Worm (Caenorhabditis elegans) whole organism, young adult: ENCODE results near the gene F58H1.6.

Experiments
- B0035.1 ChIP-seq: sonication (generic microtip); optimal IDR thresholded peaks from 2 replicates; lab custom pipeline; 2016; ENCODE audit warnings: missing genetic modification characterization, mild to moderate bottlenecking, missing compliant biosample characterization, missing genotype, missing genetic modification reagents
- B0261.1 ChIP-seq: sonication (generic microtip); optimal IDR thresholded peaks from 2 replicates; lab custom pipeline; 2016; ENCODE audit warnings: mild to moderate bottlenecking, missing genetic modification characterization, moderate library complexity, missing compliant biosample characterization
- D2030.7 ChIP-seq: fragments of 200-800 bp; sonication (Bioruptor generic); IDR thresholded peaks from 2 replicates; pipeline ENCODE4 v1.3.6; 2022; ENCODE audit warnings: missing genetic modification reagents, missing genetic modification characterization, missing compliant biosample characterization
- F10E7.11 ChIP-seq: sonication (generic microtip); optimal IDR thresholded peaks from 2 replicates; lab custom pipeline; 2017; ENCODE audit warnings: mild to moderate bottlenecking, missing genetic modification characterization, moderate library complexity, missing compliant biosample characterization
- F23B12.7 ChIP-seq: sonication (generic microtip); optimal IDR thresholded peaks from 2 replicates; lab custom pipeline; 2017; ENCODE audit warnings: missing genetic modification characterization, mild to moderate bottlenecking, missing compliant biosample characterization, antibody characterized with exemption, moderate library complexity; ENCODE audit not compliant: insufficient read depth
- F49E8.2 ChIP-seq: sonication (generic microtip); optimal IDR thresholded peaks from 3 replicates; lab custom pipeline; 2017; ENCODE audit warnings: missing genetic modification characterization, mild to moderate bottlenecking, missing compliant biosample characterization, antibody characterized with exemption, moderate library complexity; ENCODE audit not compliant: insufficient read depth
- F52B5.7 ChIP-seq: sonication (generic microtip); optimal IDR thresholded peaks from 2 replicates; lab custom pipeline; 2016; ENCODE audit warnings: mild to moderate bottlenecking, missing genetic modification characterization, missing compliant biosample characterization
- F57C9.4 ChIP-seq: sonication (generic microtip); optimal IDR thresholded peaks from 2 replicates; lab custom pipeline; 2017; ENCODE audit warnings: mild to moderate bottlenecking, missing genetic modification characterization, missing compliant biosample characterization
- T26A5.8 ChIP-seq: sonication (generic microtip); optimal IDR thresholded peaks from 2 replicates; lab custom pipeline; 2016; ENCODE audit warnings: missing genetic modification characterization, missing compliant biosample characterization
- Y53F4B.3 ChIP-seq: fragments of 200-800 bp; sonication (Bioruptor generic); IDR thresholded peaks from 2 replicates; pipeline ENCODE4 v1.3.6; 2022; ENCODE audit warnings: missing genetic modification reagents, missing genetic modification characterization, missing compliant biosample characterization
- Y67H2A.10 ChIP-seq: fragments of 200-800 bp; sonication (Bioruptor generic); conservative IDR thresholded peaks from 2 replicates; pipeline ENCODE4 v1.3.6; 2022; ENCODE audit warnings: missing genetic modification reagents, missing genetic modification characterization, missing compliant biosample characterization
- ZK185.1 ChIP-seq: sonication (generic microtip); optimal IDR thresholded peaks from 2 replicates; lab custom pipeline; 2016; ENCODE audit warnings: mild to moderate bottlenecking, missing genetic modification characterization, missing compliant biosample characterization; ENCODE audit not compliant: poor library complexity, severe bottlenecking
- aptf-3 ChIP-seq: fragments of 200-800 bp; sonication (Bioruptor generic); IDR thresholded peaks from 2 replicates; pipeline ENCODE4 v1.3.6; 2022; ENCODE audit warnings: missing genetic modification characterization, missing compliant biosample characterization
- atf-7 ChIP-seq: sonication (generic microtip); optimal IDR thresholded peaks from 2 replicates; lab custom pipeline; 2017; ENCODE audit warnings: mild to moderate bottlenecking, missing genetic modification characterization, missing compliant biosample characterization
- athp-1 ChIP-seq: sonication (generic microtip); optimal IDR thresholded peaks from 2 replicates; lab custom pipeline; 2017; ENCODE audit warnings: mild to moderate bottlenecking, missing genetic modification characterization, missing compliant biosample characterization
- ccch-3 ChIP-seq: fragments of 200-800 bp; sonication (Bioruptor generic); optimal IDR thresholded peaks from 2 replicates; lab custom pipeline; 2018; ENCODE audit warnings: mild to moderate bottlenecking, missing genetic modification characterization, missing compliant biosample characterization
- ceh-58 ChIP-seq: fragments of 200-800 bp; sonication (Bioruptor generic); IDR thresholded peaks from 2 replicates; pipeline ENCODE4 v1.3.6; 2022; ENCODE audit warnings: missing genetic modification characterization, missing compliant biosample characterization
- gei-17 ChIP-seq: fragments of 200-800 bp; sonication (Bioruptor generic); optimal IDR thresholded peaks from 2 replicates; lab custom pipeline; 2018; ENCODE audit warnings: mild to moderate bottlenecking, missing genetic modification characterization, missing compliant biosample characterization
- hmg-1.2 ChIP-seq: fragments of 200-800 bp; sonication (Bioruptor generic); IDR thresholded peaks from 2 replicates; pipeline ENCODE4 v1.3.6; 2022; ENCODE audit warnings: missing genetic modification reagents, missing genetic modification characterization, missing compliant biosample characterization
- hsf-1 ChIP-seq: fragments of 200-800 bp; sonication (Bioruptor generic); IDR thresholded peaks from 2 replicates; pipeline ENCODE4 v1.3.6; 2022; ENCODE audit warnings: missing genetic modification reagents, missing genetic modification characterization, missing compliant biosample characterization
- lag-1 ChIP-seq: fragments of 200-800 bp; sonication (Bioruptor generic); IDR thresholded peaks from 2 replicates; pipeline ENCODE4 v1.3.6; 2022; ENCODE audit warnings: missing genetic modification reagents, missing genetic modification characterization, missing compliant biosample characterization
- let-607 ChIP-seq, 2 experiments: fragments of 200-800 bp in 1 of 2; sonication (Bioruptor generic) in 1 of 2; sonication (generic microtip) in 1 of 2; optimal IDR thresholded peaks; 2 replicates each; lab custom pipeline; 2016 to 2018; ENCODE audit warnings: mild to moderate bottlenecking in 2 of 2, missing compliant biosample characterization in 2 of 2, missing genetic modification characterization in 2 of 2, moderate library complexity in 2 of 2, missing genotype in 1 of 2
- lir-1 ChIP-seq: fragments of 200-800 bp; sonication (Bioruptor generic); conservative IDR thresholded peaks from 2 replicates; pipeline ENCODE4 v1.3.6; 2022; ENCODE audit warnings: missing genetic modification reagents, missing genetic modification characterization, missing compliant biosample characterization
- lsy-27 ChIP-seq: sonication (generic microtip); optimal IDR thresholded peaks from 2 replicates; lab custom pipeline; 2017; ENCODE audit warnings: missing genetic modification characterization, mild to moderate bottlenecking, missing compliant biosample characterization, antibody characterized with exemption, missing genotype, borderline replicate concordance; ENCODE audit not compliant: insufficient read depth
- madf-3 ChIP-seq: fragments of 200-800 bp; sonication (Bioruptor generic); IDR thresholded peaks from 2 replicates; pipeline ENCODE4 v1.3.6; 2022; ENCODE audit warnings: missing genetic modification reagents, missing genetic modification characterization, missing compliant biosample characterization
- mcd-1 ChIP-seq: fragments of 200-800 bp; sonication (Bioruptor generic); IDR thresholded peaks from 2 replicates; pipeline ENCODE4 v1.3.6; 2022; ENCODE audit warnings: missing genetic modification reagents, missing genetic modification characterization, missing compliant biosample characterization
- mes-4 ChIP-seq: sonication (generic microtip); optimal IDR thresholded peaks from 2 replicates; lab custom pipeline; 2016; ENCODE audit warnings: missing genotype, missing genetic modification characterization, missing compliant biosample characterization
- mxl-1 ChIP-seq: sonication (generic microtip); optimal IDR thresholded peaks from 2 replicates; lab custom pipeline; 2016; ENCODE audit warnings: missing genetic modification characterization, missing compliant biosample characterization
- nhr-179 ChIP-seq: sonication (generic microtip); optimal IDR thresholded peaks from 2 replicates; lab custom pipeline; 2016; ENCODE audit warnings: mild to moderate bottlenecking, missing genetic modification characterization, missing compliant biosample characterization
- nhr-80 ChIP-seq: sonication (generic microtip); optimal IDR thresholded peaks from 2 replicates; lab custom pipeline; 2016; ENCODE audit warnings: missing genetic modification characterization, missing compliant biosample characterization
- nhr-90 ChIP-seq: sonication (generic microtip); optimal IDR thresholded peaks from 2 replicates; lab custom pipeline; 2016; ENCODE audit warnings: missing genotype, mild to moderate bottlenecking, missing genetic modification characterization, missing compliant biosample characterization
- pha-4 ChIP-seq: fragments of 150-350 bp; sonication (generic microtip); optimal IDR thresholded peaks from 2 replicates; lab custom pipeline; 2014; ENCODE audit warnings: missing biosample characterization, missing genetic modification reagents, missing genetic modification characterization
- rpc-1 ChIP-seq, 2 experiments: fragments of 150-350 bp in 1 of 2; sonication (generic microtip) in 1 of 2; optimal IDR thresholded peaks; 2 replicates each; lab custom pipeline; 2014 to 2018; ENCODE audit warnings: missing biosample characterization in 1 of 2, missing genetic modification characterization in 1 of 2, missing genetic modification reagents in 1 of 2, missing genotype in 1 of 2
- sea-2 ChIP-seq: fragments of 200-800 bp; sonication (Bioruptor generic); IDR thresholded peaks from 2 replicates; pipeline ENCODE4 v1.3.6; 2022; ENCODE audit warnings: missing genetic modification characterization, missing compliant biosample characterization
- snpc-3.4 ChIP-seq: sonication (generic microtip); optimal IDR thresholded peaks from 2 replicates; lab custom pipeline; 2017; ENCODE audit warnings: missing genetic modification characterization, mild to moderate bottlenecking, missing compliant biosample characterization, antibody characterized with exemption, moderate library complexity, missing genotype, missing genetic modification reagents
- tlf-1 ChIP-seq: fragments of 200-800 bp; sonication (Bioruptor generic); optimal IDR thresholded peaks from 2 replicates; lab custom pipeline; 2018; ENCODE audit warnings: mild to moderate bottlenecking, missing genetic modification characterization, missing compliant biosample characterization
- unc-130 ChIP-seq: sonication (generic microtip); optimal IDR thresholded peaks from 2 replicates; lab custom pipeline; 2016; ENCODE audit warnings: missing genetic modification reagents, missing genetic modification characterization, missing compliant biosample characterization
- zfh-2 ChIP-seq: fragments of 200-800 bp; sonication (Bioruptor generic); conservative IDR thresholded peaks from 2 replicates; pipeline ENCODE4 v1.3.6; 2022; ENCODE audit warnings: missing genetic modification reagents, missing genetic modification characterization, missing compliant biosample characterization
- ztf-18 ChIP-seq: sonication (generic microtip); optimal IDR thresholded peaks from 2 replicates; lab custom pipeline; 2016; ENCODE audit warnings: missing genotype, mild to moderate bottlenecking, missing genetic modification characterization, missing compliant biosample characterization
- ztf-26 ChIP-seq: sonication (generic microtip); optimal IDR thresholded peaks from 2 replicates; lab custom pipeline; 2017; ENCODE audit warnings: missing genetic modification characterization, missing compliant biosample characterization

The F58H1.6 gene

ce11 chrV:11985384-11985783 is 43.0 kb downstream of the F58H1.6 start, which contains the start of gene mans-2:
Gene mans-2 (minus strand): TSS chrV:11985484.
- TF ChIP-seq F23B12.7 (tag; lab: Kevin White, UChicago), result no peak
- TF ChIP-seq D2030.7 (GFP tag; lab: Robert Waterston, UW), result no peak
- TF ChIP-seq athp-1 (tag; lab: Kevin White, UChicago), result no peak
- TF ChIP-seq unc-130 (GFP tag; lab: Kevin White, UChicago), result no peak
- no peak for TF ChIP-seq nhr-179
- TF ChIP-seq ZK185.1 (tag; lab: Kevin White, UChicago), result no peak
- TF ChIP-seq Y67H2A.10 (GFP tag; lab: Robert Waterston, UW), result no peak
- no peak for TF ChIP-seq mxl-1
- no peak for TF ChIP-seq nhr-90 (tag; lab: Kevin White, UChicago)
- TF ChIP-seq ztf-26 (tag; lab: Kevin White, UChicago), result no peak
- no peak for TF ChIP-seq zfh-2 (GFP tag; lab: Robert Waterston, UW)
- TF ChIP-seq aptf-3 (GFP tag; lab: Robert Waterston, UW), result no peak
- TF ChIP-seq hsf-1, result no peak
- TF ChIP-seq rpc-1 (optimal IDR thresholded peaks at IDR 0.05; lab: Kevin White, UChicago), result no peak
- no peak for TF ChIP-seq rpc-1 (tag; optimal IDR thresholded peaks at IDR 0.05; lab: Kevin White, UChicago)
- no peak for TF ChIP-seq T26A5.8 (tag; lab: Kevin White, UChicago)

- TF ChIP-seq madf-3 (no peak), nhr-80 (tag; lab: Kevin White, UChicago) (peak; percentile 66), lir-1 (GFP tag; lab: Robert Waterston, UW) (no peak), lag-1 (GFP tag; lab: Robert Waterston, UW) (no peak), lsy-27 (tag; lab: Kevin White, UChicago) (no peak), let-607 (tag; optimal IDR thresholded peaks at IDR 0.05; lab: Kevin White, UChicago) (peak in 1 of 2 experiments; percentile 56), F23B12.7 (tag; lab: Kevin White, UChicago) (no peak)
Measured at ce11 chrV:11986078-11986869, 43.8 kb downstream of the F58H1.6 start.

DNA sequence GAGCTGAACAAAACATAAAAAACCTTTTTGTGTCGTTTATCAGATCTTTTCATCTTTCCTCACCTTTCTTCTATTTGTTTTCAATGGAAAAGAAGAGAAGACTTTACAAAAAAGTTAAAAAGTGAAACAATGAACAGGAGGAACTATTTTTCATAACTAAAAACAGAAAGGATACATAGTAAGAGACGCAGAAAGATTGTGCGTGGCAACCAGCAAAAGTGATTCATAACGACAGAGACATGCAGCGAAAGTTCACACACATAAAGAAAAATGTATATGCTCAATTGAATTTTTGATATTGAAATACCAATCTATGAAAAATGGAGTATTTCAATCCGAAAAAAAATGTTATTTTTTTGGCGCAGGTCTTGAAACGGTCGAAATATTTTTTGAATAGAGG is 47.4 kb downstream of the F58H1.6 start:
- no peak for TF ChIP-seq F52B5.7 (tag; lab: Kevin White, UChicago)

DNA sequence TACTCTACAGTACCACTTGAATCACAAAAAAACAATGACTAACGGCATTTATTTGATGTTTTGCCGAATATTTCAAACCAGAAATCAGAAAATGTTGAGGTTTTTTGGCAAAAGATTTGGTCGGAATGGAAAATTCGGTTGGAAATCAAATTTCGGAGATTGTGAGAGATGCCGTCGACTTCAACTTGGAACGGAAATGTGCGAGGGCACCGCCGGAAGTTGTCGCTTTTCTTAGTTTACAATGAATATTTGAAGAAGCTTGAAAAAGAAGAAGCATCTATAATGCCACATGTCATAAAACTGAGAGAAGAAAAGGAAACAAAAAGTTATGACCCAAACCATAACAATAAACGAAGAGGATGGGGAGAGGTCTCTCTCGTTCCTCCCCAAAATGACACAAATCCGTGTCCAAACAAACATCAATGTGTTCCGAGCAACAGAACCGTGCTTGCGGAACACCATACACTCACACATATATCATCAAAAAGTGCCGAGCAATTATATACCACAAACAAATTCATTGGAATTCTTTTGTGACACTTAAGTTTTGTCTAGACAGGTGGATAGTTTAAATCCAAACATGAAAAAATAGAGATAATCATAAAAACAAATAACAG is 48.2 kb downstream of the F58H1.6 start:
- no peak for TF ChIP-seq ceh-58 (GFP tag; lab: Robert Waterston, UW)
- TF ChIP-seq ccch-3, result no peak
- peak; percentile 20 for TF ChIP-seq F49E8.2 (tag; lab: Kevin White, UChicago)
- TF ChIP-seq B0261.1 (tag; lab: Kevin White, UChicago), result no peak
- TF ChIP-seq snpc-3.4 (tag; lab: Kevin White, UChicago), result no peak
- TF ChIP-seq lag-1 (GFP tag; lab: Robert Waterston, UW), result no peak
- TF ChIP-seq mes-4 (tag; lab: Kevin White, UChicago), result no peak
- peak; percentile 28 for TF ChIP-seq atf-7
- TF ChIP-seq F52B5.7 (tag; lab: Kevin White, UChicago), result no peak
- 0 out of 2 replicates have a peak, but pooled peaks have one; percentile 6 for TF ChIP-seq Y53F4B.3
- no peak for TF ChIP-seq pha-4 (tag; lab: Kevin White, UChicago)
- no peak for TF ChIP-seq athp-1 (tag; lab: Kevin White, UChicago)
- TF ChIP-seq ztf-18 (tag; lab: Kevin White, UChicago), result no peak
- TF ChIP-seq aptf-3 (GFP tag; lab: Robert Waterston, UW), result no peak
- no peak for TF ChIP-seq nhr-179
- no peak for TF ChIP-seq F10E7.11
- no peak for TF ChIP-seq F57C9.4 (tag; lab: Kevin White, UChicago)
- TF ChIP-seq tlf-1 (GFP tag; lab: Kevin White, UChicago), result peak; percentile 5
- TF ChIP-seq hmg-1.2 (GFP tag; lab: Robert Waterston, UW), result no peak
- TF ChIP-seq sea-2, result no peak
- TF ChIP-seq B0035.1 (tag; lab: Kevin White, UChicago), result no peak
- no peak for TF ChIP-seq gei-17 (GFP tag; lab: Kevin White, UChicago)
- 0 out of 2 replicates have a peak, but pooled peaks have one; percentile 10 for TF ChIP-seq mcd-1 (GFP tag; lab: Robert Waterston, UW)
- TF ChIP-seq Y67H2A.10 (GFP tag; lab: Robert Waterston, UW), result no peak
